Fruit fly (Drosophila melanogaster) whole organism, wandering third instar larva: ENCODE data around the gene CG5986.

Source experiments
- Abd-B ChIP-seq: fragments of >200 bp; optimal IDR thresholded peaks from 2 replicates; lab custom pipeline; 2017; ENCODE audit warnings: missing biosample characterization, missing genetic modification characterization
- CG32264 ChIP-seq: fragments of 200-800 bp; sonication (Bioruptor generic); optimal IDR thresholded peaks from 2 replicates; lab custom pipeline; 2016; ENCODE audit warnings: missing biosample characterization, missing genetic modification characterization
- CrebA ChIP-seq: fragments of 200-800 bp; sonication (Bioruptor generic); optimal IDR thresholded peaks from 2 replicates; lab custom pipeline; 2016; ENCODE audit warnings: missing biosample characterization, mild to moderate bottlenecking, missing genetic modification characterization, borderline replicate concordance
- Dfd ChIP-seq: fragments of >200 bp; optimal IDR thresholded peaks from 2 replicates; lab custom pipeline; 2017; ENCODE audit warnings: missing biosample characterization, missing genetic modification characterization
- Dif ChIP-seq: fragments of 200-275, 200-300 bp; sonication (Bioruptor generic); optimal IDR thresholded peaks from 2 replicates; lab custom pipeline; 2018; ENCODE audit warnings: missing biosample characterization, missing genetic modification characterization; ENCODE audit not compliant: partially characterized antibody
- GATAd ChIP-seq: sonication (Bioruptor generic); optimal IDR thresholded peaks from 2 replicates; lab custom pipeline; 2016; ENCODE audit warnings: missing biosample characterization, missing genetic modification characterization
- HLH106 ChIP-seq: fragments of 200-800 bp; optimal IDR thresholded peaks from 3 replicates; lab custom pipeline; 2019; ENCODE audit warnings: missing biosample characterization, mild to moderate bottlenecking, missing genetic modification characterization, moderate library complexity
- Hnf4 ChIP-seq: fragments of 200-800 bp; sonication (Bioruptor generic); optimal IDR thresholded peaks from 2 replicates; lab custom pipeline; 2016; ENCODE audit warnings: missing biosample characterization, mild to moderate bottlenecking, missing genetic modification characterization
- Hr83 ChIP-seq: fragments of 200-300 bp; sonication (Bioruptor generic); optimal IDR thresholded peaks from 2 replicates; lab custom pipeline; 2016; ENCODE audit warnings: missing biosample characterization, mild to moderate bottlenecking, missing genetic modification characterization, moderate library complexity; ENCODE audit not compliant: poor library complexity, severe bottlenecking
- Jra ChIP-seq: sonication (Bioruptor generic); optimal IDR thresholded peaks from 2 replicates; lab custom pipeline; 2016; ENCODE audit warnings: missing biosample characterization, missing genetic modification characterization
- Mio ChIP-seq: sonication (Bioruptor generic); optimal IDR thresholded peaks from 2 replicates; lab custom pipeline; 2016; ENCODE audit warnings: missing biosample characterization, missing genetic modification characterization
- Myc ChIP-seq: fragments of >200 bp; optimal IDR thresholded peaks from 2 replicates; lab custom pipeline; 2017
- N ChIP-seq: fragments of >200 bp; optimal IDR thresholded peaks from 2 replicates; lab custom pipeline; 2018; ENCODE audit warnings: missing biosample characterization, missing external identifiers, missing genetic modification characterization
- OdsH ChIP-seq: fragments of 200-800 bp; sonication (Bioruptor generic); optimal IDR thresholded peaks from 2 replicates; lab custom pipeline; 2016; ENCODE audit warnings: missing biosample characterization, mild to moderate bottlenecking, missing genetic modification characterization
- Rel ChIP-seq, 2 experiments: fragments of 200-800 bp; sonication (Bioruptor generic) in 1 of 2; optimal IDR thresholded peaks; 2 replicates in 1 of 2; 3 replicates in 1 of 2; lab custom pipeline; 2016 to 2019; ENCODE audit warnings: mild to moderate bottlenecking in 2 of 2, missing biosample characterization in 2 of 2, missing genetic modification characterization in 2 of 2, moderate library complexity in 1 of 2
- Sp1 ChIP-seq: fragments of 200-800 bp; sonication (Bioruptor generic); optimal IDR thresholded peaks from 3 replicates; lab custom pipeline; 2019; ENCODE audit warnings: missing biosample characterization, mild to moderate bottlenecking, missing genetic modification characterization, moderate library complexity
- Vsx2 ChIP-seq: fragments of 200-300, 225-300 bp; sonication (Bioruptor generic); optimal IDR thresholded peaks from 2 replicates; lab custom pipeline; 2018; ENCODE audit warnings: missing biosample characterization, missing genetic modification characterization; ENCODE audit not compliant: partially characterized antibody
- br ChIP-seq: fragments of 200-800 bp; sonication (Bioruptor generic); optimal IDR thresholded peaks from 2 replicates; lab custom pipeline; 2016; ENCODE audit warnings: missing biosample characterization, missing genetic modification characterization
- dl ChIP-seq, 2 experiments: fragments of 175-275, 200-275 bp in 1 of 2; fragments of 200-275 bp in 1 of 2; sonication (Bioruptor generic); optimal IDR thresholded peaks; lab custom pipeline; 2018; ENCODE audit warnings: mild to moderate bottlenecking in 2 of 2, missing biosample characterization in 2 of 2, missing genetic modification characterization in 2 of 2, moderate library complexity in 2 of 2; ENCODE audit not compliant: partially characterized antibody in 2 of 2, insufficient read depth in 1 of 2
- dmrt93B ChIP-seq: fragments of 200-800 bp; sonication (Bioruptor generic); optimal IDR thresholded peaks from 2 replicates; lab custom pipeline; 2018; ENCODE audit warnings: missing biosample characterization, mild to moderate bottlenecking, missing genetic modification characterization
- dsf ChIP-seq: sonication (Bioruptor generic); optimal IDR thresholded peaks from 2 replicates; lab custom pipeline; 2016; ENCODE audit warnings: missing biosample characterization, missing genetic modification characterization, borderline replicate concordance
- ey ChIP-seq: fragments of 200-800 bp; sonication (Bioruptor generic); optimal IDR thresholded peaks from 2 replicates; lab custom pipeline; 2016; ENCODE audit warnings: missing biosample characterization, missing genetic modification characterization
- foxo ChIP-seq, 2 experiments: fragments of 200-800 bp; sonication (Bioruptor generic); optimal IDR thresholded peaks; 2 replicates in 1 of 2; 3 replicates in 1 of 2; lab custom pipeline; 2016 to 2017; ENCODE audit warnings: missing biosample characterization in 2 of 2, missing genetic modification characterization in 2 of 2
- fru ChIP-seq: fragments of 200-800 bp; sonication (Bioruptor generic); optimal IDR thresholded peaks from 3 replicates; lab custom pipeline; 2016; ENCODE audit warnings: missing biosample characterization, mild to moderate bottlenecking, missing genetic modification characterization
- h ChIP-seq: fragments of 200-800 bp; sonication (Bioruptor generic); optimal IDR thresholded peaks from 3 replicates; lab custom pipeline; 2016; ENCODE audit warnings: missing biosample characterization, mild to moderate bottlenecking, missing genetic modification characterization
- lola ChIP-seq: fragments of >200 bp; optimal IDR thresholded peaks from 2 replicates; lab custom pipeline; 2017; ENCODE audit warnings: missing biosample characterization, missing genetic modification characterization
- pan ChIP-seq: fragments of >200 bp; optimal IDR thresholded peaks from 2 replicates; lab custom pipeline; 2017
- psq ChIP-seq: fragments of 200-800 bp; sonication (Bioruptor generic); optimal IDR thresholded peaks from 3 replicates; lab custom pipeline; 2017; ENCODE audit warnings: missing biosample characterization, mild to moderate bottlenecking, missing genetic modification characterization, moderate library complexity
- rgr ChIP-seq: fragments of 200-800 bp; sonication (Bioruptor generic); optimal IDR thresholded peaks from 3 replicates; lab custom pipeline; 2016; ENCODE audit warnings: missing biosample characterization, mild to moderate bottlenecking, missing genetic modification characterization
- sage ChIP-seq: fragments of 200-800 bp; sonication (Bioruptor generic); optimal IDR thresholded peaks from 2 replicates; lab custom pipeline; 2016; ENCODE audit warnings: missing biosample characterization, mild to moderate bottlenecking, missing genetic modification characterization
- sv ChIP-seq: fragments of 200-800 bp; sonication (Bioruptor generic); optimal IDR thresholded peaks from 3 replicates; lab custom pipeline; 2016; ENCODE audit warnings: missing biosample characterization, missing genetic modification characterization
- tai ChIP-seq: sonication (Bioruptor generic); optimal IDR thresholded peaks from 2 replicates; lab custom pipeline; 2016; ENCODE audit warnings: missing biosample characterization, missing genetic modification characterization
- usp ChIP-seq: fragments of >200 bp; optimal IDR thresholded peaks from 2 replicates; lab custom pipeline; 2017; ENCODE audit warnings: missing biosample characterization, missing genetic modification characterization
- woc ChIP-seq: sonication (Bioruptor generic); optimal IDR thresholded peaks from 2 replicates; lab custom pipeline; 2016; ENCODE audit warnings: missing biosample characterization, mild to moderate bottlenecking, missing genetic modification characterization

CG5986 gene

DNA sequence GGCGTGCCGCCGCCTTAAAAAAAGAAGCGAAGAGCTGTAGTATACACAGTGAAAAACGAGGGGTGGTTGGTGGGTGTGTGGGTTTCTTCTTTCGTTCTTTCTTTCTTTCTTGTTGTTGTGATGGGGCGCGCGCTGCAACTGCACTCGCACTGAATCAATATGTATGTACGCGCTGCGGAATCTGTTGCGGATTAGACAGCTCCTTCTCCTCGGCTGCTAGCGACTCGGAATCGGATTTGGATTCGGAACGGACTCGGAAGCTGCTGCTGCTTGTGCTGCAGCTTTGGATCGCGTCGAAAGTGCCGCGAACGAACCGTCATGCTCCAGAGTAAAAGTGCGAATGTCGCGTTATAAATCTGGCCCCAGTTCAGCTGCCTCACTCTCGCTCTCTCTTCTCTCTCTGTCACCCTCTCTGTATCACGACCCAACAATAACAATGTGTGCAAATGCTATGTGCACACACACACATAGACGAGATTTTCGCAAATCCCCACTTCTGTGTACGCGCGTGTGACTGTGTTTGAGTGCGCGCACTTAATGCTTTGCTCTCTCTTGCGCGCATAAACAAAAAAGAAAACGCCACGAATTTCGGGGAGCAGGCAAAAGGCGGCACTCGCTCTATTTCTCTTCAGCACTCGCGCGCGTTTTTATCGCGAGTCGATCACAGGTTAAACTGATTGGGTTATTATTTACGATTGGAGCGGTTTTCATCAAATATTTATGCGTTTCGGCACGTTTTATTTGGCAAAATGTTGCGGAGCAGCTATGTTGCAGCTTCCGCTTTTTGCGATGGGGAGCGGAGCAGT lies 16.4 kb upstream of the CG5986 start:
- no peak for TF ChIP-seq tai (GFP tag; lab: Kevin White, UChicago)
- peak; percentile 6 for TF ChIP-seq woc
- TF ChIP-seq h, result peak; percentile 64
- TF ChIP-seq Dfd, result no peak
- peak; percentile 90 for TF ChIP-seq Dif
- TF ChIP-seq Myc (lab: Kevin White, UChicago), result no peak
- peak; percentile 46 for TF ChIP-seq Sp1 (GFP tag; lab: Kevin White, UChicago)
- no peak for TF ChIP-seq ey
- peak; percentile 43 for TF ChIP-seq psq (GFP tag; lab: Kevin White, UChicago)
- no peak for TF ChIP-seq Jra
- TF ChIP-seq GATAd (GFP tag; lab: Kevin White, UChicago), result no peak
- no peak for TF ChIP-seq HLH106 (tag; lab: Kevin White, UChicago)
- TF ChIP-seq OdsH (GFP tag; lab: Kevin White, UChicago), result peak; percentile 10
- TF ChIP-seq foxo (GFP tag; optimal IDR thresholded peaks at IDR 0.05; lab: Kevin White, UChicago), result peak in 1 of 2 experiments; percentile 40
- peak; percentile 65 for TF ChIP-seq Hr83 (GFP tag; lab: Kevin White, UChicago)
- TF ChIP-seq Mio (GFP tag; lab: Kevin White, UChicago), result no peak
- peak; percentile 29 for TF ChIP-seq fru (GFP tag; lab: Kevin White, UChicago)
- TF ChIP-seq CrebA (GFP tag; lab: Kevin White, UChicago), result no peak
- peak; percentile 4 for TF ChIP-seq N (GFP tag; lab: Kevin White, UChicago)
- TF ChIP-seq br (GFP tag; lab: Kevin White, UChicago), result peak; percentile 15
- peak in 1 of 2 experiments; percentile 64 for TF ChIP-seq dl (GFP tag; optimal IDR thresholded peaks at IDR 0.05; lab: Kevin White, UChicago; ENCODE audit: insufficient read depth in 1 of 2, partially characterized antibody in 2 of 2)
- no peak for TF ChIP-seq Rel (GFP tag; optimal IDR thresholded peaks at IDR 0.05; lab: Kevin White, UChicago)
- peak; percentile 89 for TF ChIP-seq Rel (tag; optimal IDR thresholded peaks at IDR 0.05; lab: Kevin White, UChicago)

DNA sequence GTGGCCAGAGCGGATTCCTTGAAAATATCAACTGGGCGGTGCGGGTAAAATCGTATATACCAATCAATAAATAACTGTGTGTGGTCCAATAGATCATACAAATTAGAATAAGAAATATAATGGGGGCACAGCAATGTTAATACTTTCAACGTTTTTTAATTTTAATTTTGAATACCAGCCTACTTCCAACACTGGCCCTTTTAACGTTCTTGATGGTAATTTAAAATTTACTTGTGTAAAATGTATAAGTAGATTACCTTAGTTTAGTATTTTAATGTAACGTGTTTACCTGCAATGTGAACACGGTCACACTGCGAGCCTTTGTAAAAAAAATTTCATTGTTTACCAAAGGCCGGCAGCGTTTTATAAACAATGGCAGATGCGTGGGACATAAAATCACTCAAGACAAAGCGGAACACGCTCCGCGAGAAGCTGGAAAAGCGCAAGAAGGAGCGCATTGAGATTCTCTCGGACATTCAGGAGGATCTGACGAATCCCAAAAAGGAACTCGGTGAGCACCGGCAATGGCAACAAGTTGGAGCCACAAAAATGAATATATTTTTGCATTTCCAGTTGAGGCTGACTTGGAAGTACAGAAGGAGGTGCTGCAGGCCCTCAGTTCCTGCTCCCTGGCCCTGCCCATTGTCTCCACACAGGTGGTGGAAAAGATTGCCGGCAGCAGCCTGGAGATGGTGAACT lies 15.6 kb upstream of the CG5986 start, which contains the start of the genes KrT95D and Mettl3:
KrT95D (minus strand) TSS at position 3 of the 699 bp plus-strand sequence.
Mettl3 (plus strand) TSS at position 333 of the 699 bp plus-strand sequence.
- peak; percentile 58 for TF ChIP-seq dsf (GFP tag; lab: Kevin White, UChicago)
- TF ChIP-seq CG32264 (GFP tag; lab: Kevin White, UChicago), result no peak
- TF ChIP-seq HLH106 (tag; lab: Kevin White, UChicago), result peak; percentile 19
- TF ChIP-seq N (GFP tag; lab: Kevin White, UChicago), result no peak
- TF ChIP-seq br (GFP tag; lab: Kevin White, UChicago), result peak; percentile 16
- no peak for TF ChIP-seq Dif
- TF ChIP-seq fru (GFP tag; lab: Kevin White, UChicago), result peak; percentile 26
- TF ChIP-seq Hnf4 (GFP tag; lab: Kevin White, UChicago), result peak; percentile 55
- TF ChIP-seq pan (lab: Kevin White, UChicago), result no peak
- no peak for TF ChIP-seq Rel (GFP tag; optimal IDR thresholded peaks at IDR 0.05; lab: Kevin White, UChicago)
- peak; percentile 4 for TF ChIP-seq Rel (tag; optimal IDR thresholded peaks at IDR 0.05; lab: Kevin White, UChicago)
- peak; percentile 12 for TF ChIP-seq ey
- TF ChIP-seq sv (GFP tag; lab: Kevin White, UChicago), result no peak
- TF ChIP-seq h, result peak; percentile 26
- TF ChIP-seq Myc (lab: Kevin White, UChicago), result peak; percentile 16
- no peak for TF ChIP-seq dmrt93B (GFP tag; lab: Kevin White, UChicago)

DNA sequence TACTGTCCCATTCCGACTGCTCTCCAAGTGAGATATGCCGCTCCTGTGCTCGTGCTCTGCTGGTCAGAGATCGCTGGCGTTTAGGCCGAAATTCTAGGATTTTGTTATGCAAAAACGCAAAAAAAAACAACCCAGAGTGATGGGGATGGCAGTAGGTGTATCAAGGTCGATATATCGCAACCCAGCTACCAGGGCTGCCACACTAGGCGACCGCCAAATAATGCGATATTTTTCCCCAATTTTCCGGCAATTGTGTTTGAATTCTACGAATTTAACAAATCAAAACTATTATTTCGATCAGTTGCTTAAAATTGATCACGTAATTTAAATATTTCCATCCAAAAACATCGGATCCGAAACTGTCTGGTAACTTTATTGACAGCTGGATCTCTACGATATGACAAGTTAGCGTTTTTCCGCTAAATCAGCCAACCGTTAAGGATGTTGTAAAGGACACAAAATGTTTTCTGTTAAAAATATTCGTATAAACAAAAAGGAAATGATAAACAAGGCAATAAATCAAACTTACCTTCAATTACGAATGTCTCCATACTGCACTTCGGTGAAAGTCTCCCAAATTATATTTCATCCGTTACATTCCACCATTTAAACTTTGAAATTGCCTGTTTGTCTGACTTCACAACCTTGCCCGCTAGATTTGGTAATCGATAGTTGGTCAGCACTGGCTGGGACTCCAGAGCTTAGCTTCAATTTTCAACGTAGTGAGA lies 9.9 kb upstream of the CG5986 start, which contains the start of gene spas:
spas (plus strand) TSS at position 678 of the 728 bp plus-strand sequence.
- peak; percentile 62 for TF ChIP-seq dsf (GFP tag; lab: Kevin White, UChicago)
- TF ChIP-seq sage (GFP tag; lab: Kevin White, UChicago), result no peak
- TF ChIP-seq dmrt93B (GFP tag; lab: Kevin White, UChicago), result peak; percentile 49
- peak; percentile 65 for TF ChIP-seq Jra
- peak; percentile 89 for TF ChIP-seq woc
- TF ChIP-seq Hr83 (GFP tag; lab: Kevin White, UChicago), result peak; percentile 45
- TF ChIP-seq sv (GFP tag; lab: Kevin White, UChicago), result peak; percentile 36
- TF ChIP-seq Myc (lab: Kevin White, UChicago), result peak; percentile 91
- peak; percentile 64 for TF ChIP-seq ey
- TF ChIP-seq HLH106 (tag; lab: Kevin White, UChicago), result peak; percentile 70
- TF ChIP-seq psq (GFP tag; lab: Kevin White, UChicago), result peak; percentile 72
- TF ChIP-seq GATAd (GFP tag; lab: Kevin White, UChicago), result peak; percentile 51
- no peak for TF ChIP-seq Dif
- no peak for TF ChIP-seq dl (GFP tag; optimal IDR thresholded peaks at IDR 0.05; lab: Kevin White, UChicago; ENCODE audit: insufficient read depth in 1 of 2, partially characterized antibody in 2 of 2)
- no peak for TF ChIP-seq CG32264 (GFP tag; lab: Kevin White, UChicago)
- no peak for TF ChIP-seq Vsx2 (GFP tag; lab: Kevin White, UChicago)
- no peak for TF ChIP-seq lola (GFP tag; lab: Kevin White, UChicago)
- TF ChIP-seq Hnf4 (GFP tag; lab: Kevin White, UChicago), result peak; percentile 63
- peak; percentile 78 for TF ChIP-seq br (GFP tag; lab: Kevin White, UChicago)
- no peak for TF ChIP-seq usp (GFP tag; lab: Kevin White, UChicago)
- peak; percentile 69 for TF ChIP-seq h
- TF ChIP-seq Rel (GFP tag; optimal IDR thresholded peaks at IDR 0.05; lab: Kevin White, UChicago), result no peak
- TF ChIP-seq Rel (tag; optimal IDR thresholded peaks at IDR 0.05; lab: Kevin White, UChicago), result peak; percentile 19
- TF ChIP-seq pan (lab: Kevin White, UChicago), result no peak
- TF ChIP-seq Sp1 (GFP tag; lab: Kevin White, UChicago), result peak; percentile 60
- peak; percentile 69 for TF ChIP-seq fru (GFP tag; lab: Kevin White, UChicago)
- TF ChIP-seq CrebA (GFP tag; lab: Kevin White, UChicago), result no peak
- peak; percentile 65 for TF ChIP-seq rgr
- TF ChIP-seq OdsH (GFP tag; lab: Kevin White, UChicago), result peak; percentile 27
- TF ChIP-seq N (GFP tag; lab: Kevin White, UChicago), result no peak
- TF ChIP-seq Abd-B (GFP tag; lab: Kevin White, UChicago), result no peak
